Worm (Caenorhabditis elegans): ENCODE results near the gene C09G5.7.

- TF ChIP-seq ama-1 (optimal IDR thresholded peaks at IDR 0.05) (no peak), flt-1 (GFP tag; IDR thresholded peaks at IDR 0.05) (no peak), tra-4 (tag; optimal IDR thresholded peaks at IDR 0.05) (no peak), hnd-1 (tag; optimal IDR thresholded peaks at IDR 0.05) (no peak), ceh-13 (GFP tag; optimal IDR thresholded peaks at IDR 0.05) (no peak), hmbx-1 (tag; optimal IDR thresholded peaks at IDR 0.05) (no peak), ets-7 (tag; optimal IDR thresholded peaks at IDR 0.05) (no peak), pes-1 (GFP tag; IDR thresholded peaks at IDR 0.05) (no peak), F13C5.2 (tag; optimal IDR thresholded peaks at IDR 0.05) (no peak), aly-1 (tag; optimal IDR thresholded peaks at IDR 0.05) (no peak), tbx-11 (GFP tag; IDR thresholded peaks at IDR 0.05) (no peak), scrt-1 (GFP tag; IDR thresholded peaks at IDR 0.05) (no peak), B0310.2 (tag; optimal IDR thresholded peaks at IDR 0.05) (no peak)
Measured at ce11 chrII:10753694-10754093, 39.0 kb downstream of the C09G5.7 start.

All from whole organism, early embryonic.